Worm (Caenorhabditis elegans) whole organism, midembryonic: ENCODE data around the gene C37C3.17.

Source experiments
- T22C8.4 ChIP-seq: fragments of 200-800 bp; sonication (Bioruptor generic); IDR thresholded peaks from 2 replicates; pipeline ENCODE4 v1.3.6; 2022; ENCODE audit warnings: missing genetic modification characterization, missing compliant biosample characterization
- cog-1 ChIP-seq: sonication (generic microtip); optimal IDR thresholded peaks from 2 replicates; lab custom pipeline; 2016; ENCODE audit warnings: missing genetic modification characterization, missing compliant biosample characterization
- flt-1 ChIP-seq: fragments of 200-800 bp; sonication (Bioruptor generic); IDR thresholded peaks from 2 replicates; pipeline ENCODE4 v1.3.6; 2022; ENCODE audit warnings: missing genetic modification characterization, missing compliant biosample characterization
- klf-2 ChIP-seq: fragments of 200-800 bp; sonication (Bioruptor generic); conservative IDR thresholded peaks from 2 replicates; pipeline ENCODE4 v1.3.6; 2022; ENCODE audit warnings: missing genetic modification reagents, missing genetic modification characterization, missing compliant biosample characterization
- med-1 ChIP-seq: sonication (generic microtip); optimal IDR thresholded peaks from 2 replicates; lab custom pipeline; 2017; ENCODE audit warnings: missing genetic modification characterization, mild to moderate bottlenecking, missing compliant biosample characterization, antibody characterized with exemption, missing genetic modification reagents; ENCODE audit not compliant: insufficient read depth
- ref-1 ChIP-seq: fragments of 200-800 bp; sonication (Bioruptor generic); conservative IDR thresholded peaks from 2 replicates; pipeline ENCODE4 v1.3.6; 2022; ENCODE audit warnings: missing genetic modification reagents, missing genetic modification characterization, missing compliant biosample characterization
- tab-1 ChIP-seq: fragments of 200-800 bp; sonication (Bioruptor generic); IDR thresholded peaks from 2 replicates; pipeline ENCODE4 v1.3.6; 2022; ENCODE audit warnings: missing genetic modification characterization, missing compliant biosample characterization
- ztf-23 ChIP-seq: fragments of 200-800 bp; sonication (Bioruptor generic); IDR thresholded peaks from 2 replicates; pipeline ENCODE4 v1.3.6; 2022; ENCODE audit warnings: missing genetic modification reagents, missing genetic modification characterization, missing compliant biosample characterization
- ztf-29 ChIP-seq: fragments of 200-800 bp; sonication (Bioruptor generic); IDR thresholded peaks from 2 replicates; pipeline ENCODE4 v1.3.6; 2022; ENCODE audit warnings: missing genetic modification reagents, missing genetic modification characterization, missing compliant biosample characterization

Gene C37C3.17

DNA sequence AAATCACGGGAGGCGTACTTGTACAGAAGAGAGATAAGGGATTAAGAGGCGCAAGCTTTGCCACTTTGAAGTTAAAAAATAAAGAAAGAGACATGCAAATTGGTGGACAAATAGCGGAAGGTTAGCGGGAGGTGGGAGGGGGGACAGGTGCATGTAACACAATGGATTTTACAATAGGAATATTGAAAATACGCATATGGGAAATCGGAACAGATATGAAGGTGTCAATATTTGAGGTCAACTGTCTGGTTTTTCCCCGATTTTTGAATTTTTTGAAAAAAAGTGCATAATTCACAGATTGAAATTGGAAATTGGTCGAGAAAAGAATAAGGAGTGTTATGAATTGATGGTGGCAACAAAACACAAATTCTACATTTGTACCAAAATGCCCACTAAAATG lies at the start of gene C37C3.17:
C37C3.17 (minus strand) TSS at position 101 of the 400 bp plus-strand sequence.
- TF ChIP-seq T22C8.4 (GFP tag; lab: Robert Waterston, UW) (no peak), tab-1 (no peak), ztf-29 (GFP tag; lab: Robert Waterston, UW) (no peak), cog-1 (tag; lab: Kevin White, UChicago) (no peak), ref-1 (GFP tag; lab: Robert Waterston, UW) (no peak), flt-1 (GFP tag; lab: Robert Waterston, UW) (no peak)

DNA sequence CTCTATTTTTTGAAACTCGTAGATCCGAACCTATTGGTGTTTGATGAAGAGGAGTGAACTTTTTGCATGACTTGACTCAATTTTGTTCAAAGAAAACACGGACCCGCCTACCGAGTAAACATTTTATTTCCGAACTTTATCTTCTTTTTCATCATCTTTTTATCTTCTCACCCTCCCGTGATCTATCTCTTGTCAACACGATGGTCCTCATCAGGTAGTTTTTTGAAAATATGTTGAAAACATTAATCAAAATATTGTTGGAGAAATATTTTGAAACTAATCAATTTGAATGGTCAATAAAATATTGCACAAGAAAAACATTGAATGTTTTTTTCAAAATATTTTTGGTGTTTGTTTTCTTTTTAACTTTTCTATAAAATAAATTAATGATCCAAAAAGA lies 46.7 kb upstream of the C37C3.17 start:
- TF ChIP-seq T22C8.4 (GFP tag; lab: Robert Waterston, UW): no peak
- TF ChIP-seq ztf-29 (GFP tag; lab: Robert Waterston, UW): no peak
- TF ChIP-seq cog-1 (tag; lab: Kevin White, UChicago): no peak
- TF ChIP-seq tab-1: no peak
- no peak for TF ChIP-seq flt-1 (GFP tag; lab: Robert Waterston, UW)
- no peak for TF ChIP-seq ref-1 (GFP tag; lab: Robert Waterston, UW)
- no peak for TF ChIP-seq med-1
- TF ChIP-seq klf-2 (GFP tag; lab: Robert Waterston, UW): no peak
- no peak for TF ChIP-seq ztf-23 (GFP tag; lab: Robert Waterston, UW)

DNA sequence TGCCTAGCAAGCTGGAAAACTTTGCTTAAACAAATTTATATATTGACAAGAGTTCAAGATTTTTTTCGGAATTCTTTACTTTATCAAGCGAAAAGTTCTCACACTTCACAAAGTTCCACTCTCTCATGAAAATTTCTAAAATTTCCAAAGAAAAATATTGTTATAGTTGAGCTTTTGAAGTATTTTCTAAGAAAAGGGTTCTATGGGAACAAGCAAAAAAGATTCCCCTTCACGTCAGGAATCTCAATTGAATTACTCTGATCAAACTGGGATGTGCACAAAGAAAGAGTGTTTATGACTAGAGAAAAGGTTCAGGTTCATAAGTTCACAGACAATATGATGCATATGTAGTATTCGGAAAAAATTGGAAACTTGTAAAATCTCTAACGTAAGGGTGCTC lies 42.7 kb upstream of the C37C3.17 start:
- TF ChIP-seq ztf-23 (GFP tag; lab: Robert Waterston, UW): no peak
- no peak for TF ChIP-seq ztf-29 (GFP tag; lab: Robert Waterston, UW)
- TF ChIP-seq ref-1 (GFP tag; lab: Robert Waterston, UW): no peak
- no peak for TF ChIP-seq klf-2 (GFP tag; lab: Robert Waterston, UW)
- no peak for TF ChIP-seq T22C8.4 (GFP tag; lab: Robert Waterston, UW)
- TF ChIP-seq med-1: no peak
- no peak for TF ChIP-seq tab-1
- TF ChIP-seq flt-1 (GFP tag; lab: Robert Waterston, UW): no peak
- TF ChIP-seq cog-1 (tag; lab: Kevin White, UChicago): no peak

DNA sequence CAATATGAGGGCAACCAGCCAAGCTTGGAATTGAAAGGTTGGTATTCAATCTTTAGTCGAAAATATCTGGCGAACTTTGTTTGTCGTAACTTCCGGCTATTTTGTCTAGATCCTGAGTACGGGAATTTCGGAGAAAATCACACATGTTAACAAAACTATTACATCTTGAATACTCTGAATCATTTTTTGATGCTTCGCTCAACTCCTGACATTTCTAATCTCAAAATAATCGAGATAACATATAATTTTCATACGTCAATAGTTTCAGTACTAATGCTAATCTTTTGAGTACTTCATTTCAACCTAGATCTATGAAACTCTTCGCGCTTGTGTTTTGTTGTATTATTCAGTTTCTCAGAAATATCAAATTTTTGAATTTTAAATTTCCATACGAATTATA lies 39.5 kb upstream of the C37C3.17 start:
- TF ChIP-seq ref-1 (GFP tag; lab: Robert Waterston, UW) (no peak), flt-1 (GFP tag; lab: Robert Waterston, UW) (no peak), ztf-23 (GFP tag; lab: Robert Waterston, UW) (no peak)

DNA sequence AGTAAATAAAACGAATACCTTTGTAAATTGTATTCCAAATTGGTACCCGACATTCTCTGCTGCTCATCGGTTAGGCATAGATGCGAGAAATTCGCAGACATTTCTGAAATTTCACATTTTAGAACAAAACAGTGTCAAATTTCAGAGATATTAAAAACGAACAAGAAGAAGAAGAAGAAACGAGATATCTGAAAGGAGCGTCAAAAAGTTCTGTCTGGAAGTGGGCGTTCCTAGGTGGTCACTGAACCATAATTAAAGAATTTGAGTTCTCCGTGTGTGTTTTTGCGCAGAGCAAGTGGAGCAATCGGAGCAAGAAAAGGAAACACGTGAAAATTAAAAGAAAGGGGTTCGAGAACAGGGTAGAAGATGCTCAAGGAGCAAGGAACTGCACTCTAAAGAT lies 38.1 kb upstream of the C37C3.17 start, which contains the start of gene F40A3.7:
F40A3.7 (minus strand) TSS at position 101 of the 400 bp plus-strand sequence.
- TF ChIP-seq ref-1 (GFP tag; lab: Robert Waterston, UW): no peak
- TF ChIP-seq T22C8.4 (GFP tag; lab: Robert Waterston, UW): no peak
- no peak for TF ChIP-seq ztf-29 (GFP tag; lab: Robert Waterston, UW)
- TF ChIP-seq tab-1: no peak
- TF ChIP-seq flt-1 (GFP tag; lab: Robert Waterston, UW): no peak
- no peak for TF ChIP-seq ztf-23 (GFP tag; lab: Robert Waterston, UW)

DNA sequence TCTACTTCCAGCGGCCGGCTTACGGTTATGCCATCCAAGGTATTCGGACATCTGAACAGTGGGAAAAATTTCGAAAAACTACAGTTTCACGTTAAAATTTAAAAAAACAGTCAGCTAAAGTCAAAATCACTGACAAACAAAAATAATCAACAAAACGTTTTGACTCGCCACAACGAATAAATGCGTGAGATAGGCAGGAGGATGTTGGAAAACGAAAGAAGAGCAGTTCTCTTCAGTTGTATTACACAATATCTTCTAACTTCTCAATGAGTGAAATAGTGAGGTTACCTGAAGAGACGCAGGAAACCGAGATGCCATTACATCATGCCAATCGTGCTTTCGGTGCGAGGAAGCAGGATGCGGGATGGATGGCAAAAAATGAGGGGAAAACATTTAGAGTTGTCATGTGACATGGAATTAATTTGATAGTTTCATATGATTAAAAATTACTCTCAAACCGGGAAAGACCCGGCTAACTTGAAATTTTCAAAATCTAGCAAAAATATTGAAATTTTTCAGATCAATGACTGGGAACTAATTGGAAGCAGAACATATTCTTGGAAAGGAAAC lies 32.2 kb upstream of the C37C3.17 start, which contains the start of gene F40A3.6:
F40A3.6 (minus strand) TSS at position 51 of the 570 bp plus-strand sequence.
- TF ChIP-seq cog-1 (tag; lab: Kevin White, UChicago): no peak
- no peak for TF ChIP-seq tab-1
- no peak for TF ChIP-seq T22C8.4 (GFP tag; lab: Robert Waterston, UW)
- no peak for TF ChIP-seq flt-1 (GFP tag; lab: Robert Waterston, UW)

DNA sequence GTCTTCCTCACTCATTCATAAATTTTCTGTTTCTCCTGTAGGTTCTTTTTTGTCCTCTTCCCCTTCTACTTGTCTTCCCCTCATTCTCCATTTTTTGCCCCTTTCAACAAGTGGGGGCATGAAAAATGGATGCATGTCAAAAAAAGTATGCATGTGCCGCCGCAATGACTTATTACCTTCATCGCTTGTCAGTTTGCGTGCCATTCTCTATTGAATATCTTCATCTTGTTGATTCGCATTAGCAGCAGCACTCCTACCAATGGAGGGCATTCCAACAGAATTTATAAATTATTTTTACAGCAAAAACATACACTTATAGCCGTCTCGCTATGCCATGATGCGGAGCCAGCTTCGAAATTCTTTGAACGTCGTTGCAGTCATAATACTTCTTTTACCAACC lies 29.5 kb upstream of the C37C3.17 start, which contains the start of gene F40A3.1:
F40A3.1 (plus strand) TSS at position 301 of the 400 bp plus-strand sequence.
- TF ChIP-seq med-1: no peak
- no peak for TF ChIP-seq flt-1 (GFP tag; lab: Robert Waterston, UW)
- TF ChIP-seq ref-1 (GFP tag; lab: Robert Waterston, UW): no peak
- no peak for TF ChIP-seq tab-1
- no peak for TF ChIP-seq klf-2 (GFP tag; lab: Robert Waterston, UW)
- no peak for TF ChIP-seq T22C8.4 (GFP tag; lab: Robert Waterston, UW)
- no peak for TF ChIP-seq cog-1 (tag; lab: Kevin White, UChicago)
- TF ChIP-seq ztf-23 (GFP tag; lab: Robert Waterston, UW): no peak
- TF ChIP-seq ztf-29 (GFP tag; lab: Robert Waterston, UW): no peak

DNA sequence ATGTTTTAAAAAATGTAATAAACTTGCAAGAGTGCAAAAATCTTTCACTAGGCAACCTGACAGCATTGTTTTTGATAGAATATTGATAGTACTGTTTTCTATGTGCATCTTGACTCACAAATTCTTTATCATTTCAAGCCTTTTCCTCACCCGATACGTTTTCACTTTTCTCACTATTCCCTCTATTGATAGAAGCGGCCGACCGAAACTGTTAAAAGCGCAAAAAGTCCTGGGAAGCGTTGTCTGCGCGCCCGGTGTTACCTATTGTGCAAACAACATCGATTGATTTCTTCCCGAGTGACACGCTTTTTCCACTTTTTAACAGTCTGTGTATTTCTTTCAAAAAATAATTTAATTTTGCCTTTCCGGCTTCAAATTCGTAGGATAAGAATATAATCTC lies 26.3 kb upstream of the C37C3.17 start:
- no peak for TF ChIP-seq ztf-23 (GFP tag; lab: Robert Waterston, UW)
- TF ChIP-seq ztf-29 (GFP tag; lab: Robert Waterston, UW): no peak
- no peak for TF ChIP-seq tab-1
- no peak for TF ChIP-seq flt-1 (GFP tag; lab: Robert Waterston, UW)
- no peak for TF ChIP-seq ref-1 (GFP tag; lab: Robert Waterston, UW)
- TF ChIP-seq klf-2 (GFP tag; lab: Robert Waterston, UW): no peak
- TF ChIP-seq cog-1 (tag; lab: Kevin White, UChicago): no peak
- no peak for TF ChIP-seq T22C8.4 (GFP tag; lab: Robert Waterston, UW)

DNA sequence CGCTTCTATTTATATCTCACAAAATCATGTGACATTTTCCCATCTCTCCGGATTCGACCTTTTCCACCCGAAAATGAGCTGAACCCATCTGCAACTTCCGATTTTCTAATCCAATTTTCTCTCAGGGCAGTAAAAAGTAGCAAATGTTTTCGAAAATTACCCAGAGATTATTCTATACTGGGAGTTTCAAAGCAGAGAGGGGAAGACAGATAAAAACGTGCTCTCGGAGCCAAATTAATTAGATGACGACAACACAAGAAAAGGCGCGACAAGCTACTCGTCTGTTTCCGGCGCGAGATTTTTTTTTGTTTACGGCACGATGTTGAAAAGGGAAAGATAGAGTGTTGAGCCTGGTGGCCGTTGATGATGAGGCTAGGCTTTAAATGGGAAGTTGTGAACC lies 22.7 kb upstream of the C37C3.17 start:
- TF ChIP-seq cog-1 (tag; lab: Kevin White, UChicago): no peak
- TF ChIP-seq T22C8.4 (GFP tag; lab: Robert Waterston, UW): no peak
- no peak for TF ChIP-seq ztf-29 (GFP tag; lab: Robert Waterston, UW)
- no peak for TF ChIP-seq ztf-23 (GFP tag; lab: Robert Waterston, UW)
- TF ChIP-seq ref-1 (GFP tag; lab: Robert Waterston, UW): no peak
- no peak for TF ChIP-seq flt-1 (GFP tag; lab: Robert Waterston, UW)
- no peak for TF ChIP-seq med-1
- TF ChIP-seq tab-1: no peak

DNA sequence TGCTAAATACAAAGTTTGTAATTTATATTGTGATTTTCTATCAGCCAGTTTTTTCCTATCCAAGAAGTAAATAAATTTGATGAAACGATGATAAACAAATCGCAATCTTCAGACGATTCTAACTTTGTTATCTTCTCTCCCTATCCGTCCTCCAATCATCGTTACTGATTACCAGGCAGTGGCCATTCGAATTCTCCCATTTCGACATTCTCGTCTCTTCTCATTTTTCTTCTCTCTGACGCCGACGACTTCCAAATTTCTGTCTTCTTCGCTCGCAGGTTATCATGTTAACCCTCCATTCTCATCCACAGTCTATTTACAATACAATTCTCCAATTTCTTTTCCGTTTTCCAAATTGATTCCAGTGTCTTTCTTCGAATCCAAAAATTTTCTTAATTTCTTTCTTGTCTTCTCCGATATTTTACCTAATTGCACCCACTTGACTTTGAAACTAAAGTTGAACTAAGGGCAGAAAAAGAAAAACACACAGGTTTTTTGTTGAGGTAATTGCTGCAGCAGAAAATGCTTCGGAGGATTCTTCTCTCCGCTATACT lies 16.8 kb upstream of the C37C3.17 start, which contains the start of gene F40A3.2:
F40A3.2 (plus strand) TSS at position 504 of the 554 bp plus-strand sequence.
- TF ChIP-seq tab-1: no peak
- TF ChIP-seq klf-2 (GFP tag; lab: Robert Waterston, UW): no peak
- no peak for TF ChIP-seq cog-1 (tag; lab: Kevin White, UChicago)
- no peak for TF ChIP-seq med-1
- no peak for TF ChIP-seq T22C8.4 (GFP tag; lab: Robert Waterston, UW)
- TF ChIP-seq ztf-23 (GFP tag; lab: Robert Waterston, UW): no peak
- TF ChIP-seq flt-1 (GFP tag; lab: Robert Waterston, UW): no peak
- TF ChIP-seq ztf-29 (GFP tag; lab: Robert Waterston, UW): no peak
- TF ChIP-seq ref-1 (GFP tag; lab: Robert Waterston, UW): no peak
